Fruit fly (Drosophila melanogaster): ENCODE data around the gene fid.

The fid gene

DNA sequence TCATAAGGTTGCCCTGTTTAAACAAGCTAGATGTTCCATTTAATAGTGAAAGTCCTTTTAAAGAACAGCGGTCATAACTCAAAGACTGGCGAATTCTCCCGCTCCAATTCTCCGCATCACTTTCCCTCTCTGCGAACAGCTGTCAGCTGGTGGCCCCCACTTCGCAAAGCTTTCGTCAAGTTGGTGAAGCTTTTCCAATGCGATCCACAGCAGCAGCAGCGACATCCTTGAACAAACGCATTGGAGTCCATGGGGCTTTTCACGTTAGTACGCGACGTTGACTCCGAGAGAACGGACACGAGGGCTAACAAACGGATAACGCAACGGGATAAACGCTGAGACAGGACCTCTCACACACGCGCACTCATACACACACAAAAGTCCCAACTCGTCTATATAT lies at the start of gene fid:
TSS of gene fid (plus strand) at position 301 of the 400 bp plus-strand sequence.
- TF ChIP-seq CG8478 (optimal IDR thresholded peaks at IDR 0.05) (no peak), psq (optimal IDR thresholded peaks at IDR 0.05) (no peak), usp (GFP tag; optimal IDR thresholded peaks at IDR 0.05) (no peak), EcR (GFP tag; optimal IDR thresholded peaks at IDR 0.05) (no peak), Dll (optimal IDR thresholded peaks at IDR 0.05) (no peak), pan (optimal IDR thresholded peaks at IDR 0.05) (no peak)

DNA sequence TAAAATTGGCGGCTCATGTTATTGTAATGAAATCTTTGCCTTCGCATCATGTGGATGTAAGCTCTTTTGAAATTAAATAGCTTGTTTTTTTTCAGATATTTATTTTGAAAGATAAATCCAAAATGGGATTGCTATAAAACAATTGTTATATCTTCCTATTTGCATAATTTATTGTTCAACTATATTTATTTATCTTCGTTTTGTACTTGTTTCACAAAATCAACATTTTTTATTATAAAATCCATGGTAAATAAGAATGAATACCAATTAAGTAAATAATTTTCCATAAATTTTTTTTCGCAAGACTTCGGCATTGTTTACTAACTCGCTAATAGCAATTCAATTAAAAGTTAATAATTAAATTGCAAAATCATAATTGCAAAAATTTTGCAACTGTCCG lies 47.3 kb upstream of the fid start, which contains the start of gene CG14546:
TSS of gene CG14546 (minus strand) at position 101 of the 400 bp plus-strand sequence.
- no peak for TF ChIP-seq usp (GFP tag; optimal IDR thresholded peaks at IDR 0.05)
- TF ChIP-seq psq (optimal IDR thresholded peaks at IDR 0.05), result no peak
- TF ChIP-seq CG8478 (optimal IDR thresholded peaks at IDR 0.05), result no peak
- TF ChIP-seq EcR (GFP tag; optimal IDR thresholded peaks at IDR 0.05), result no peak
- TF ChIP-seq pan (optimal IDR thresholded peaks at IDR 0.05), result no peak
- TF ChIP-seq Dll (optimal IDR thresholded peaks at IDR 0.05), result no peak

DNA sequence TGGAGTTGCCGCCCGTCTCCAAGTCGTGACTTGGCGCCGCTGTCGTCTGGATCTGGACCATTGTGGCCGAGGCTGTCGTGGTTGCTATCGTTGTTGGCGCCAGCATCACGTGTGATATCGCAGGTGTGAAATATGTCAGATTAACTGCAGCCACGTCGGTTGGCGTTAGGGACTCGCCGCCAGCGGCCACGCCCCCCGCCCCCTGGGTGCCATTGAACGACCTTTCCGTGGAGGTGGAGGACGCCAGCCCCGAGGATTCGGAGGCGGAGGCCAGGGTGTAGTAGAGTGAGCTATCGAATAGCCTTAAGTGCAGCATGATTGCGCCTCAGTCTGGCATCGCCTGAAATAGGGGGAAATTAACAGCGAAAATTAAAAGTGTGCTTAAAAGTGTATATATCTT lies 28.6 kb upstream of the fid start:
- TF ChIP-seq psq (optimal IDR thresholded peaks at IDR 0.05), result no peak
- TF ChIP-seq CG8478 (optimal IDR thresholded peaks at IDR 0.05), result no peak
- TF ChIP-seq Dll (optimal IDR thresholded peaks at IDR 0.05), result no peak
- TF ChIP-seq EcR (GFP tag; optimal IDR thresholded peaks at IDR 0.05), result no peak
- no peak for TF ChIP-seq usp (GFP tag; optimal IDR thresholded peaks at IDR 0.05)
- TF ChIP-seq pan (optimal IDR thresholded peaks at IDR 0.05), result no peak

DNA sequence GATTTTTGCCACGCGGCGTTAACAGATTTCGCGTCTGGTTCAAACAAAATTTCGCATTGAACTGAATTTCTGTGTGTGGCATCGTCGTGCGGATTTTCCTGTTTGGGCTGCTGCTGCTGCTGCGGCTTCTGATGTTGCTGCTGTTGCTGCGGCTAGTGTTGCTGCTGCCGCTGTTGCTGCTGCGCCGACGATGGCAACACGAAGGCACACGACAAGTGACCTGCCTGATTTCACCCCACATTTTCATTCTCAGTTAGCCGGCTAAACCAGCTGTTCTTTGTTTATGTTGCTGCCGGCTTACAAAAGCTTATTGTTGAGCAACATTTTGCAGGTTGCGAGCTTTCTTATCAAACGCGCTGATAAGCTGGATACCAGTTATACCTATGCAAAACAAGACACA lies 13.8 kb upstream of the fid start, which contains the start of gene CCAP-R:
TSS of gene CCAP-R (minus strand) at position 179 of the 400 bp plus-strand sequence.
- TF ChIP-seq usp (GFP tag; optimal IDR thresholded peaks at IDR 0.05) (no peak), Dll (optimal IDR thresholded peaks at IDR 0.05) (no peak), psq (optimal IDR thresholded peaks at IDR 0.05) (no peak), EcR (GFP tag; optimal IDR thresholded peaks at IDR 0.05) (no peak), CG8478 (optimal IDR thresholded peaks at IDR 0.05) (no peak), pan (optimal IDR thresholded peaks at IDR 0.05) (no peak)

DNA sequence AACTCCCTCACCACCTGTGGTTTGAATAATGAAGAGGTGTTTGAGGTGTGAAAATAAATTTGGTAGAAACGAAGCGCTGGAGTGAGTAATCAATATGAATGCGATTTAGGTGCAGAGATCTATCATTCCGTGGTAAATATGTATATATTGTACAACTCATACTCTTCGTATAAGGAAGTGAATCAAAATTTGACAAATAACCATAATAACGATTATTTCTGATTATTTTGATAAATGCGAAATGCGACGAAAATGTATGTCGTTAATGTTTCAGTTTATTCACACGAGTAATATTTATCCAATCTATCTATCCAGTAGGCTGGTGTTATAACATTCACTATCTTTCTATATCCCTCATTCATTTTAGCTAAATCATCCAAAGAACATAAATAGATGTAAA lies 10.9 kb upstream of the fid start, which contains the start of gene CG14540:
TSS of gene CG14540 (plus strand) at position 301 of the 400 bp plus-strand sequence.
- TF ChIP-seq CG8478 (optimal IDR thresholded peaks at IDR 0.05) (no peak), Dll (optimal IDR thresholded peaks at IDR 0.05) (no peak), pan (optimal IDR thresholded peaks at IDR 0.05) (no peak), EcR (GFP tag; optimal IDR thresholded peaks at IDR 0.05) (no peak), psq (optimal IDR thresholded peaks at IDR 0.05) (no peak), usp (GFP tag; optimal IDR thresholded peaks at IDR 0.05) (no peak)

DNA sequence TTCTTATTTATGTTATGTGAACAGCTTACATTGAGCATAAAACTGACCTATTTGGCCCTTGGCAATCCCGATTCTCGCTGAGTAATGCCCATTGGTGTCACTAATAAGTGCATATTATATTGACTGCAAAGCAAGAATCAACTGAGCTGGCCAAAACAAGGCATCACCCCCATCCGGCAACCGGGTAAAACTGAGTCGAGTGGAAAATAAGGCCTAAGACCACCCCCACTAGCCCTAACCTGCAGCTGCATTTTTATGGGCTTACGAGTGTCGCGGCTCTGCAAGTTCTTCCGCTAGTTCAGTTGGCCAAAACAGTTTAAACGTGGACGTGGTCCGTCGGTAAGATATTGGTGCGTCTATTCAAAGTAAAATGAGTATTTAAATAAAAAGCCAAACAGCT lies 8.2 kb upstream of the fid start, which contains the start of gene boss:
TSS of gene boss (plus strand) at position 301 of the 400 bp plus-strand sequence.
- TF ChIP-seq CG8478 (optimal IDR thresholded peaks at IDR 0.05) (no peak), EcR (GFP tag; optimal IDR thresholded peaks at IDR 0.05) (no peak), pan (optimal IDR thresholded peaks at IDR 0.05) (no peak), usp (GFP tag; optimal IDR thresholded peaks at IDR 0.05) (no peak), Dll (optimal IDR thresholded peaks at IDR 0.05) (no peak), psq (optimal IDR thresholded peaks at IDR 0.05) (no peak)

DNA sequence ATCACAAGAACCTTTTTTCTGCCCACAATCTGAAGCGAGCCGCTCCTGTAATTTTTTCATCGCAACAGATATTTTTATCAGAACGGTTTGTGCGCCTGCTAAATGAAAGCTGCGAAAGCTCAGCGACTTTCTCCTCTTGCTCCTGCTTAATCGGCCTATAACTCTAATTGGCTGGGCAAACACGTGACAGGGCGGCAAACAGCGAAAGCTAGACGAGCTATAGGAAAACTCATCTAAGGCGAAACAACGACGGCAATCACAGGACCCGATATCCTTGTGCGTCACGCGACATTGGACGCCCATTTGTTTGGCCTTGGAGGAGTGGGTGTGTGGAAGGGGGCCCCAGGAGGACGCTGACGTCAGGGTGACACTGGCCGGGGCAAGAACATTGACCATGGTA lies 2.9 kb upstream of the fid start:
- TF ChIP-seq CG8478 (optimal IDR thresholded peaks at IDR 0.05) (no peak), Dll (optimal IDR thresholded peaks at IDR 0.05) (no peak), usp (GFP tag; optimal IDR thresholded peaks at IDR 0.05) (no peak)

DNA sequence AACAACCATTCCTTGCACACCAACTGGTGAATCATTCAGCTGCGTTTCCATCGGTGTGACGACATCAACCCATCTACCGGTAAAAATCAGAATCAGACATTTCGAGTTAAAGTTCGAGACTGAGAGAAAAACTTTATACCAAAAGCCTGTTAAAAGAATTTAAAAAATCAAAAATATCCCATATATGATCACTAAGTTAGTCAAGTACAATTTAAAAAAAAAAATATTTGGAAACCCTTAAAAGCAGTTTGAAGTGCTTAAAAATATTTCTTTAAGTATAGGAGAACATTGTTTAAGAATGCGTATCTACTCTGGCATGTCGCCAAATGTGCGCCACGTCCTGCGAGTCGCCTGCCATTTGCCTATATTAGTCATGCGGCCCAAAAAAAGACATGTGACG lies 1.4 kb upstream of the fid start:
- TF ChIP-seq CG8478 (optimal IDR thresholded peaks at IDR 0.05), result no peak
- no peak for TF ChIP-seq psq (optimal IDR thresholded peaks at IDR 0.05)
- no peak for TF ChIP-seq EcR (GFP tag; optimal IDR thresholded peaks at IDR 0.05)
- no peak for TF ChIP-seq pan (optimal IDR thresholded peaks at IDR 0.05)
- no peak for TF ChIP-seq Dll (optimal IDR thresholded peaks at IDR 0.05)
- TF ChIP-seq usp (GFP tag; optimal IDR thresholded peaks at IDR 0.05), result no peak

DNA sequence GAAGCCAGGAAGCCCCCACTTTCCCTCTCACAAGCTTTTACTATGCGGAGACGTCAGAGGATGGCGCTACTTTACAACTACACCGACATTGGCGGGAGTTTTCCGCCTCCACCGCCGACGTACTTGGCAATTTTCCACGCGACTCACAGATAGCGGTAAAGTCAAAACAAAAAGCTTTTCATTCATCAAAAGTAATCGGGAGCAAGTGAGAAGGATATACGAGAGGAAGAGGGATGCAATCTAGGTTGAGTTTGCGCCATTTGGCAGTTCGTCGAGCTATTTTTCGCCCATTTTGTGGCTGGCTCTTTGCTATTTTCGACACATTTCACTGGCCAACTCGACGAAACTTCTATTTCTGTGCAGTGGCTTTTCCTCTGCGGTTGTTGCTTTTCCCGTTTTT lies 965 bp upstream of the fid start:
- no peak for TF ChIP-seq EcR (GFP tag; optimal IDR thresholded peaks at IDR 0.05)

DNA sequence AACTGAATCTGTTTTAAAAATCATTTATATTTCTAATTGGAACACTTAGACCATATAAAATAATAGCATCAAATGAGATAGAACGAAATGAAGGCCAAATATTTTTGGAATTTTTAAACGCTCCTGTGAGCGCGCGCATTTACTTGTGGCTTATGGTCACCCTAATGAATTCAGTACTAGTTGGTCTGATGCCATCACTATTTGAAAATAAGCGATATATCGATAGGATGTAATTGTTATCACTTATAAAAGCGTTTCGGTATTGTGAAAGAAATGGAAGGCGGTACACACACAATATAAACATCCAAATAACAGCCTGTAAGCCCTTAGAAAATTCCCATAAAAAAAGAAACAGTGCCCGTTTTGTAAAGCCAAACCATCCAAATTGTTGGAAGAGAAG lies 12.9 kb downstream of the fid start, which contains the start of gene Nf1:
TSS of gene Nf1 (plus strand) at position 280 of the 400 bp plus-strand sequence.
- TF ChIP-seq EcR (GFP tag; optimal IDR thresholded peaks at IDR 0.05), result no peak
- TF ChIP-seq pan (optimal IDR thresholded peaks at IDR 0.05), result no peak

DNA sequence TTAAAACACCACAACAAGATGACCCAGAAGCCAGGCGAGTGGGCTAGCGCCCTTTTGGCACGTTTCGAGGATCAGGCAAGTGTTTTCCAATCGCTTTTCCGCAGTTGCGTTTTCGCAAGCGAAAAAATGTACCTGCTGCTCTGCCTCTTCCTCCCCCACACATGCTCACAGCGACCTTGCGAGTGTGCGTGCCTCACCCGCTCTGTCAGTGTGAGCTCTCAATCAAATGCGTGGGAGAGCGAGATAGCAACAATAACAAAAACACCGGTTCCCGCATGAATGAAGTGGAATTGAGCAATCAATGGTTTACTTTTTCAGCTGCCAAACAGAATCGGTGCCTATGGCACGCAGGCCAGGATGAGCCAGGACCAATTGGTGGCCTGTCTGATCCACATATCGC lies 13.4 kb downstream of the fid start:
- no peak for TF ChIP-seq EcR (GFP tag; optimal IDR thresholded peaks at IDR 0.05)
- TF ChIP-seq Dll (optimal IDR thresholded peaks at IDR 0.05), result no peak
- TF ChIP-seq CG8478 (optimal IDR thresholded peaks at IDR 0.05), result no peak
- no peak for TF ChIP-seq pan (optimal IDR thresholded peaks at IDR 0.05)
- no peak for TF ChIP-seq usp (GFP tag; optimal IDR thresholded peaks at IDR 0.05)
- no peak for TF ChIP-seq psq (optimal IDR thresholded peaks at IDR 0.05)

DNA sequence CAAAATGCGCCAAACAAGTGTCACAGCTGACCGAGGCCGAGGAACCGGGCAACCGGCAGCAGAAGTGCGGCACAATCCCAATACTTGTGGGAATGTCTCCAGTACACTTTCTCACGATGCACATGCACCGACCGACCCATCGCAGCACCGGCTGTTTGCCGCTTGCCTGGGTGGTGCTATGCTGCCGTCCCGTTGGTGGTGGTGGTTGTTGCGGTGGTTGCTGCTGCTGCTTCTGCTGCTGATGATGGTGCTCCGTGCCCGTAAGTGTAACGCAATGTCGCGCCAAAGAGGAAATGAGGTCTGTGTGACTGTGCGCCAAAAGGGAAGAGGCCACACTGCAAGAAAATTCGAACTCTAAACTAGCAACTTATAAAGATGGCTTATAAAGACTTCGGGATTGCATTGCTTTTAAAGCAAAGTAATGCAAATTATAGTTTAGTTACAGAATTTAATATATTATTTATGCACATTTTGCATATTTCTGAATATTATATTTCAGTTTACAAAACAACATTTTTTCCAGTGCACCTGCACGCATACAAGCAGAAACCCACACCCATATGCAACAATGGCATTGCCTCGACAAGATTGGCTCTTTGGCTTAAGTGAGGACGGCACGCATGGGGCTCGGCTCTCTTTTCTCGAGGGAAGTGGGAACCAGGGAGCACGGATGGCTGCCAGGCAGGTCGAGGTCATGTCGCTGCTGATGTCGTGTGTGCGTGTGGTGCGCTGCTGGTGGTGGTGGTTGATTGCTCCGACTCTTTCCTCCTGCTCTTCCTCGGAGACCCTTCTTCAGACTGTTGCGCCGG lies 26.5 kb downstream of the fid start, which contains the start of gene CG43116:
TSS of gene CG43116 (minus strand) at position 800 of the 809 bp plus-strand sequence.
- TF ChIP-seq Dll (optimal IDR thresholded peaks at IDR 0.05), result no peak
- TF ChIP-seq usp (GFP tag; optimal IDR thresholded peaks at IDR 0.05), result no peak
- TF ChIP-seq pan (optimal IDR thresholded peaks at IDR 0.05), result no peak
- TF ChIP-seq psq (optimal IDR thresholded peaks at IDR 0.05), result no peak
- TF ChIP-seq EcR (GFP tag; optimal IDR thresholded peaks at IDR 0.05), result no peak
- no peak for TF ChIP-seq CG8478 (optimal IDR thresholded peaks at IDR 0.05)

Data from whole organism.